Worm (Caenorhabditis elegans) whole organism, mixed stage, embryonic: ENCODE data around the gene F33H12.7.

Source experiments
- ces-1 ChIP-seq: fragments of 150-350 bp; optimal IDR thresholded peaks from 2 replicates; lab custom pipeline; 2014; ENCODE audit warnings: missing biosample characterization, missing genetic modification reagents, missing genetic modification characterization
- cnd-1 ChIP-seq: fragments of 200-800 bp; sonication (Bioruptor generic); optimal IDR thresholded peaks from 2 replicates; lab custom pipeline; 2018; ENCODE audit warnings: mild to moderate bottlenecking, missing genetic modification characterization, missing compliant biosample characterization
- elt-1 ChIP-seq: sonication (generic microtip); optimal IDR thresholded peaks from 2 replicates; lab custom pipeline; 2017; ENCODE audit warnings: missing genetic modification characterization, mild to moderate bottlenecking, missing compliant biosample characterization, antibody characterized with exemption, moderate library complexity, borderline replicate concordance; ENCODE audit not compliant: insufficient read depth
- elt-3 ChIP-seq: fragments of 150-350 bp; optimal IDR thresholded peaks from 2 replicates; lab custom pipeline; 2014; ENCODE audit warnings: missing biosample characterization, missing genetic modification characterization
- hlh-1 ChIP-seq: fragments of 150-350 bp; optimal IDR thresholded peaks from 2 replicates; lab custom pipeline; 2014; ENCODE audit warnings: missing biosample characterization, missing genetic modification reagents, missing genetic modification characterization
- lin-13 ChIP-seq: fragments of 150-350 bp; optimal IDR thresholded peaks from 2 replicates; lab custom pipeline; 2014; ENCODE audit warnings: missing biosample characterization, missing genetic modification characterization
- lsy-2 ChIP-seq: fragments of 150-350 bp; optimal IDR thresholded peaks from 2 replicates; lab custom pipeline; 2014; ENCODE audit warnings: missing biosample characterization, missing genetic modification characterization
- mab-5 ChIP-seq: fragments of 150-350 bp; optimal IDR thresholded peaks from 2 replicates; lab custom pipeline; 2014; ENCODE audit warnings: missing biosample characterization, missing genetic modification characterization
- nhr-12 ChIP-seq: fragments of 150-350 bp; optimal IDR thresholded peaks from 2 replicates; lab custom pipeline; 2014; ENCODE audit warnings: missing biosample characterization, missing genetic modification characterization
- nhr-28 ChIP-seq: fragments of 150-350 bp; optimal IDR thresholded peaks from 2 replicates; lab custom pipeline; 2014; ENCODE audit warnings: missing biosample characterization, missing genetic modification characterization
- nhr-76 ChIP-seq: sonication (generic microtip); optimal IDR thresholded peaks from 2 replicates; lab custom pipeline; 2017; ENCODE audit warnings: missing biosample characterization, missing genetic modification characterization
- unc-120 ChIP-seq: sonication (generic microtip); optimal IDR thresholded peaks from 2 replicates; lab custom pipeline; 2017; ENCODE audit warnings: missing genetic modification characterization, missing compliant biosample characterization; ENCODE audit not compliant: poor library complexity, severe bottlenecking
- unc-39 ChIP-seq: fragments of 150-350 bp; optimal IDR thresholded peaks from 2 replicates; lab custom pipeline; 2014; ENCODE audit warnings: missing biosample characterization, missing genetic modification characterization
- unc-62 ChIP-seq: fragments of 150-350 bp; optimal IDR thresholded peaks from 2 replicates; lab custom pipeline; 2014; ENCODE audit warnings: missing biosample characterization, missing genetic modification reagents, missing genetic modification characterization

DNA sequence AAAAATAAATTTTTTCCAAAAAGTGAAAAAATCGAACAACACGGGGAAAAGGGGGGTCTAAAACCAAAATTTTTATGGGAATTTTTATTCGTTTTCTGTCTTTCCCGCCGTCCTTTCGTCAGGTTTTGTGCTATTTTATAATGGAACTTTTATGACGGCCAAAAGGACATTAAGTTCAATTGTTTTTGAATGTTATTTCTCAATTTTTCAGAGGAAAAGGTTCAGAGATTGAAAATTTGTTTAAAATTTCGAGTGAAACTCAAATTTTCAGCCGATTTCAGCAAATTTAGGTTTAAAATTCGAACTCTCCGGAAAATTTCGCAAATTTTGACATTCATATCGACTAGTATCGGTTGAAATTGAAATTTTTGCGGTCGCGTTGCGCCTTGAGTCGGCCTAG is 22.7 kb downstream of the F33H12.7 start, which contains the start of gene nep-18:
- TF ChIP-seq nhr-12 (tag; lab: Kevin White, UChicago) (no peak), elt-1 (no peak), nhr-76 (no peak), ces-1 (GFP tag; lab: Kevin White, UChicago) (no peak), elt-3 (tag; lab: Kevin White, UChicago) (no peak), lin-13 (tag; lab: Kevin White, UChicago) (no peak), hlh-1 (no peak), unc-62 (GFP tag; lab: Kevin White, UChicago) (no peak), unc-120 (tag; lab: Kevin White, UChicago) (no peak), lsy-2 (no peak), mab-5 (tag; lab: Kevin White, UChicago) (no peak), cnd-1 (tag; lab: Kevin White, UChicago) (no peak), unc-39 (tag; lab: Kevin White, UChicago) (no peak), nhr-28 (tag; lab: Kevin White, UChicago) (no peak)
